Fruit fly (Drosophila melanogaster): ENCODE measurements around the gene Rcc1.

Gene Rcc1

dm6 chr3L:5926015-5926988 lies 6.3 kb downstream of the Rcc1 start (continued):
- TF ChIP-seq lola (GFP tag; optimal IDR thresholded peaks at IDR 0.05) (peak in 1 of 3 experiments; percentile 21), CG7271 (tag; optimal IDR thresholded peaks at IDR 0.05) (no peak), lab (GFP tag; optimal IDR thresholded peaks at IDR 0.05) (peak; percentile 5), disco-r (GFP tag; optimal IDR thresholded peaks at IDR 0.05) (peak; percentile 20), CG11723 (GFP tag; optimal IDR thresholded peaks at IDR 0.05) (peak; percentile 25), Usf (GFP tag; optimal IDR thresholded peaks at IDR 0.05) (no peak), gt (GFP tag; IDR thresholded peaks at IDR 0.05) (no peak), Atf6 (GFP tag; IDR thresholded peaks at IDR 0.05) (peak; percentile 35; the same call in 1 of the 2 replicates), inv (GFP tag; IDR thresholded peaks at IDR 0.05; ENCODE audit: partially characterized antibody) (no peak), CG14014 (GFP tag; IDR thresholded peaks at IDR 0.05) (peak; percentile 32; the same call in 1 of the 2 replicates), CG13775 (GFP tag; optimal IDR thresholded peaks at IDR 0.05) (peak; percentile 46), CG6272 (GFP tag; IDR thresholded peaks at IDR 0.05) (no peak), CG33213 (GFP tag; optimal IDR thresholded peaks at IDR 0.05) (peak; percentile 5), CG15514 (GFP tag; optimal IDR thresholded peaks at IDR 0.05) (peak; percentile 92), Pdp1 (GFP tag; optimal IDR thresholded peaks at IDR 0.05) (peak; percentile 19 to 34), bbx (GFP tag; IDR thresholded peaks at IDR 0.05; ENCODE audit: partially characterized antibody) (peak; percentile 24; the same call in 1 of the 2 replicates), cg (GFP tag; optimal IDR thresholded peaks at IDR 0.05) (peak; percentile 71), CG17612 (GFP tag; IDR thresholded peaks at IDR 0.05) (peak; percentile 13; the same call in 1 of the 2 replicates), yki (optimal IDR thresholded peaks at IDR 0.05) (no peak), Neu2 (GFP tag; optimal IDR thresholded peaks at IDR 0.05; ENCODE audit: borderline replicate concordance) (no peak), B-H1 (GFP tag; IDR thresholded peaks at IDR 0.05) (peak; percentile 39; the same call in 1 of the 3 replicates), NFAT (GFP tag; IDR thresholded peaks at IDR 0.05) (no peak), CG12236 (GFP tag; optimal IDR thresholded peaks at IDR 0.05) (peak; percentile 5), HLHmδ (GFP tag; optimal IDR thresholded peaks at IDR 0.05) (peak; percentile 5), CG4424 (GFP tag; optimal IDR thresholded peaks at IDR 0.05) (peak; percentile 36), Hr3 (GFP tag; optimal IDR thresholded peaks at IDR 0.05) (peak; percentile 35), emc (GFP tag; optimal IDR thresholded peaks at IDR 0.05) (no peak), tin (GFP tag; optimal IDR thresholded peaks at IDR 0.05) (no peak), Hey (tag; optimal IDR thresholded peaks at IDR 0.05) (no peak), ro (GFP tag; IDR thresholded peaks at IDR 0.05) (no peak), Scr (GFP tag; IDR thresholded peaks at IDR 0.05; ENCODE audit: partially characterized antibody) (no peak), CG11695 (GFP tag; IDR thresholded peaks at IDR 0.05) (peak; percentile 59; the same call in 2 of the 3 replicates), prd (optimal IDR thresholded peaks at IDR 0.05) (no peak), prd (GFP tag; IDR thresholded peaks at IDR 0.05) (peak; percentile 40; the same call in 2 of the 3 replicates), CG12744 (GFP tag; optimal IDR thresholded peaks at IDR 0.05) (peak; percentile 5), CG32772 (GFP tag; IDR thresholded peaks at IDR 0.05) (no peak), tx (GFP tag; optimal IDR thresholded peaks at IDR 0.05) (peak; percentile 23), CG13424 (tag; optimal IDR thresholded peaks at IDR 0.05) (peak; percentile 58), BtbVII (GFP tag; optimal IDR thresholded peaks at IDR 0.05) (peak; percentile 47), CG31441 (GFP tag; IDR thresholded peaks at IDR 0.05) (peak; percentile 59), pfk (GFP tag; optimal IDR thresholded peaks at IDR 0.05) (no peak), BEAF-32 (GFP tag; optimal IDR thresholded peaks at IDR 0.05) (no peak), CG13624 (GFP tag; optimal IDR thresholded peaks at IDR 0.05) (peak; percentile 31), CG12071 (GFP tag; optimal IDR thresholded peaks at IDR 0.05) (no peak), CG12104 (GFP tag; optimal IDR thresholded peaks at IDR 0.05) (peak; percentile 19), Max (GFP tag; optimal IDR thresholded peaks at IDR 0.05) (no peak), Poxn (GFP tag; IDR thresholded peaks at IDR 0.05) (no peak), CG11085 (GFP tag; IDR thresholded peaks at IDR 0.05) (no peak)

Data from whole organism, embryonic.